Fruit fly (Drosophila melanogaster) whole organism, embryonic: Measurements from ENCODE around the gene CG32344.
A peak's percentile ranks its signal among the peaks of the same experiment; 100 is the strongest.

Source experiments
- Atf3 ChIP-seq: fragments of 200-800 bp; sonication (Bioruptor generic); optimal IDR thresholded peaks from 3 replicates; lab custom pipeline; 2016; ENCODE audit warnings: missing biosample characterization, missing genetic modification characterization
- B-H1 ChIP-seq: fragments of 200-800 bp; sonication (Bioruptor generic); IDR thresholded peaks from 3 replicates; pipeline ENCODE4 v1.3.6; 2022; ENCODE audit warnings: missing biosample characterization, missing genetic modification characterization
- CG10431 ChIP-seq: fragments of 200-800 bp; sonication (Bioruptor generic); optimal IDR thresholded peaks from 3 replicates; lab custom pipeline; 2018; ENCODE audit warnings: missing biosample characterization, mild to moderate bottlenecking, missing genetic modification characterization
- CG10543 ChIP-seq: fragments of 200-800 bp; sonication (Bioruptor generic); optimal IDR thresholded peaks from 3 replicates; lab custom pipeline; 2017; ENCODE audit warnings: missing biosample characterization, mild to moderate bottlenecking, missing genetic modification characterization, moderate library complexity
- CG12769 ChIP-seq: fragments of 200-800 bp; sonication (Bioruptor generic); optimal IDR thresholded peaks from 2 replicates; lab custom pipeline; 2019; ENCODE audit warnings: missing biosample characterization, mild to moderate bottlenecking, missing genetic modification characterization, moderate library complexity
- CG14441 ChIP-seq: fragments of 200-800 bp; sonication (Bioruptor generic); IDR thresholded peaks from 2 replicates; pipeline ENCODE4 v1.3.6; 2022; ENCODE audit warnings: missing biosample characterization, missing genetic modification characterization
- CG18619 ChIP-seq: fragments of 200-800 bp; sonication (Bioruptor generic); optimal IDR thresholded peaks from 3 replicates; lab custom pipeline; 2017; ENCODE audit warnings: missing biosample characterization, mild to moderate bottlenecking, missing genetic modification characterization
- CG2116 ChIP-seq: fragments of 200-800 bp; sonication (Bioruptor generic); optimal IDR thresholded peaks from 3 replicates; lab custom pipeline; 2018; ENCODE audit warnings: missing biosample characterization, mild to moderate bottlenecking, missing genetic modification characterization
- CG2120 ChIP-seq: fragments of 200-800 bp; sonication (Bioruptor generic); optimal IDR thresholded peaks from 3 replicates; lab custom pipeline; 2016; ENCODE audit warnings: missing biosample characterization, missing genetic modification characterization
- CG2678 ChIP-seq: fragments of 200-800 bp; sonication (Bioruptor generic); optimal IDR thresholded peaks from 3 replicates; lab custom pipeline; 2019; ENCODE audit warnings: missing biosample characterization, mild to moderate bottlenecking, missing genetic modification characterization, moderate library complexity
- CG34376 ChIP-seq: fragments of 200-800 bp; sonication (Bioruptor generic); optimal IDR thresholded peaks from 2 replicates; lab custom pipeline; 2018; ENCODE audit warnings: missing biosample characterization, mild to moderate bottlenecking, missing genetic modification characterization
- CG6854 ChIP-seq: fragments of 200-800 bp; sonication (Bioruptor generic); optimal IDR thresholded peaks from 3 replicates; lab custom pipeline; 2017; ENCODE audit warnings: missing biosample characterization, mild to moderate bottlenecking, missing genetic modification characterization
- CG8290 ChIP-seq, 3 experiments: fragments of 200-800 bp; sonication (Bioruptor generic); optimal IDR thresholded peaks; 2 replicates each; lab custom pipeline; 2016 to 2019; ENCODE audit warnings: missing biosample characterization in 3 of 3, missing genetic modification characterization in 3 of 3, mild to moderate bottlenecking in 2 of 3, moderate library complexity in 1 of 3
- CG8924 ChIP-seq: fragments of 200-800 bp; optimal IDR thresholded peaks from 3 replicates; lab custom pipeline; 2019; ENCODE audit warnings: missing biosample characterization, mild to moderate bottlenecking, missing genetic modification characterization, moderate library complexity
- CG9215 ChIP-seq: fragments of 200-800 bp; sonication (Bioruptor generic); IDR thresholded peaks from 2 replicates; pipeline ENCODE4 v1.3.6; 2022; ENCODE audit warnings: missing biosample characterization, missing genetic modification characterization
- CG9727 ChIP-seq: fragments of 200-800 bp; sonication (Bioruptor generic); optimal IDR thresholded peaks from 3 replicates; lab custom pipeline; 2017; ENCODE audit warnings: missing biosample characterization, mild to moderate bottlenecking, missing genetic modification characterization
- D19A ChIP-seq: fragments of 200-800 bp; optimal IDR thresholded peaks from 3 replicates; lab custom pipeline; 2019; ENCODE audit warnings: missing biosample characterization, mild to moderate bottlenecking, missing genetic modification characterization, moderate library complexity
- Dfd ChIP-seq, 2 experiments: fragments of >200 bp; optimal IDR thresholded peaks; 2 replicates each; lab custom pipeline; 2017; ENCODE audit warnings: missing biosample characterization in 2 of 2, missing genetic modification characterization in 2 of 2
- Dip2 ChIP-seq: fragments of 200-800 bp; sonication (Bioruptor generic); IDR thresholded peaks from 2 replicates; pipeline ENCODE4 v1.3.6; 2022; ENCODE audit warnings: missing biosample characterization, missing genetic modification characterization
- Drgx ChIP-seq: fragments of 200-800 bp; sonication (Bioruptor generic); IDR thresholded peaks from 2 replicates; pipeline ENCODE4 v1.3.6; 2022; ENCODE audit warnings: missing biosample characterization, missing genetic modification characterization
- ERR ChIP-seq: fragments of 200-800 bp; sonication (Bioruptor generic); optimal IDR thresholded peaks from 2 replicates; lab custom pipeline; 2016; ENCODE audit warnings: missing biosample characterization, missing genetic modification characterization
- Ets65A ChIP-seq: fragments of 200-800 bp; sonication (Bioruptor generic); peaks from one replicate; lab custom pipeline; 2016; ENCODE audit warnings: missing biosample characterization, missing genetic modification characterization
- HHEX ChIP-seq: fragments of 200-800 bp; sonication (Bioruptor generic); optimal IDR thresholded peaks from 3 replicates; lab custom pipeline; 2017; ENCODE audit warnings: missing biosample characterization, mild to moderate bottlenecking, missing genetic modification characterization, missing genetic modification reagents
- Hand ChIP-seq: fragments of 200-800 bp; sonication (Bioruptor generic); optimal IDR thresholded peaks from 2 replicates; lab custom pipeline; 2017; ENCODE audit warnings: mild to moderate bottlenecking, missing biosample characterization, missing genetic modification reagents, missing genetic modification characterization
- Hmr ChIP-seq: fragments of 200-800 bp; sonication (Bioruptor generic); optimal IDR thresholded peaks from 3 replicates; lab custom pipeline; 2017; ENCODE audit warnings: mild to moderate bottlenecking, missing biosample characterization, missing genetic modification reagents, missing genetic modification characterization
- MBD-R2 ChIP-seq: fragments of 200-800 bp; sonication (Bioruptor generic); IDR thresholded peaks from 2 replicates; pipeline ENCODE4 v1.3.6; 2022; ENCODE audit warnings: missing biosample characterization, missing genetic modification characterization
- Meics ChIP-seq: fragments of 200-800 bp; sonication (Bioruptor generic); optimal IDR thresholded peaks from 2 replicates; lab custom pipeline; 2017; ENCODE audit warnings: missing biosample characterization, mild to moderate bottlenecking, missing genetic modification characterization
- Rfx ChIP-seq: fragments of 200-800 bp; sonication (Bioruptor generic); IDR thresholded peaks from 2 replicates; pipeline ENCODE4 v1.3.6; 2022; ENCODE audit warnings: missing biosample characterization, missing genetic modification characterization
- Sox100B ChIP-seq: fragments of 200-800 bp; sonication (Bioruptor generic); optimal IDR thresholded peaks from 3 replicates; lab custom pipeline; 2018; ENCODE audit warnings: missing biosample characterization, mild to moderate bottlenecking, missing genetic modification characterization
- TFAM ChIP-seq: fragments of 200-800 bp; sonication (Bioruptor generic); optimal IDR thresholded peaks from 2 replicates; lab custom pipeline; 2017; ENCODE audit warnings: missing biosample characterization, missing genetic modification characterization, inconsistent platforms
- ara ChIP-seq: fragments of 200-800 bp; sonication (Bioruptor generic); IDR thresholded peaks from 2 replicates; pipeline ENCODE4 v1.3.6; 2022; ENCODE audit warnings: missing biosample characterization, missing genetic modification characterization
- btn ChIP-seq: fragments of 200-800 bp; sonication (Bioruptor generic); optimal IDR thresholded peaks from 2 replicates; lab custom pipeline; 2016; ENCODE audit warnings: missing biosample characterization, missing genetic modification characterization
- chinmo ChIP-seq: fragments of 200-800 bp; sonication (Bioruptor generic); IDR thresholded peaks from 4 replicates; pipeline ENCODE4 v1.3.6; 2022; ENCODE audit warnings: missing biosample characterization, missing genetic modification characterization; ENCODE audit not compliant: partially characterized antibody
- cwo ChIP-seq: fragments of 200-800 bp; sonication (Bioruptor generic); optimal IDR thresholded peaks from 3 replicates; lab custom pipeline; 2017; ENCODE audit warnings: missing biosample characterization, missing genetic modification characterization, mild to moderate bottlenecking, moderate library complexity, missing genetic modification reagents
- gce ChIP-seq: fragments of 200-800 bp; sonication (Bioruptor generic); IDR thresholded peaks from 3 replicates; pipeline ENCODE4 v1.3.6; 2022; ENCODE audit warnings: missing biosample characterization, missing genetic modification characterization
- grau ChIP-seq: fragments of 200-800 bp; optimal IDR thresholded peaks from 3 replicates; lab custom pipeline; 2019; ENCODE audit warnings: missing biosample characterization, mild to moderate bottlenecking, missing genetic modification characterization, moderate library complexity
- gro ChIP-seq: fragments of 200-800 bp; sonication (Bioruptor generic); optimal IDR thresholded peaks from 2 replicates; lab custom pipeline; 2016; ENCODE audit warnings: missing biosample characterization, missing genetic modification characterization
- kah ChIP-seq: fragments of 200-800 bp; sonication (Bioruptor generic); optimal IDR thresholded peaks from 2 replicates; lab custom pipeline; 2018; ENCODE audit warnings: missing biosample characterization, mild to moderate bottlenecking, missing genetic modification characterization
- knrl ChIP-seq: fragments of 200-800 bp; sonication (Bioruptor generic); IDR thresholded peaks from 3 replicates; pipeline ENCODE4 v1.3.6; 2022; ENCODE audit warnings: missing biosample characterization, missing genetic modification characterization; ENCODE audit not compliant: partially characterized antibody
- lmd ChIP-seq: fragments of 200-800 bp; sonication (Bioruptor generic); IDR thresholded peaks from 2 replicates; pipeline ENCODE4 v1.3.6; 2022; ENCODE audit warnings: missing biosample characterization, missing genetic modification characterization
- mam ChIP-seq: fragments of 200-800 bp; sonication (Bioruptor generic); optimal IDR thresholded peaks from 3 replicates; lab custom pipeline; 2016; ENCODE audit warnings: missing biosample characterization, missing genetic modification characterization
- mld ChIP-seq: fragments of 200-800 bp; sonication (Bioruptor generic); IDR thresholded peaks from 3 replicates; pipeline ENCODE4 v1.3.6; 2022; ENCODE audit warnings: missing biosample characterization, missing genetic modification characterization; ENCODE audit not compliant: partially characterized antibody
- row ChIP-seq: fragments of 200-800 bp; sonication (Bioruptor generic); IDR thresholded peaks from 3 replicates; pipeline ENCODE4 v1.3.6; 2022; ENCODE audit warnings: missing biosample characterization, missing genetic modification characterization
- sens ChIP-seq: fragments of 200-800 bp; sonication (Bioruptor generic); peaks from one replicate; lab custom pipeline; 2016; ENCODE audit warnings: missing biosample characterization, missing genetic modification characterization
- sens-2 ChIP-seq: fragments of 200-800 bp; sonication (Bioruptor generic); IDR thresholded peaks from 2 replicates; pipeline ENCODE4 v1.3.6; 2022; ENCODE audit warnings: missing biosample characterization, missing genetic modification characterization
- slbo ChIP-seq: fragments of 200-800 bp; sonication (Bioruptor generic); IDR thresholded peaks from 2 replicates; pipeline ENCODE4 v1.3.6; 2022; ENCODE audit warnings: missing biosample characterization, missing genetic modification characterization
- tio ChIP-seq: fragments of 200-800 bp; sonication (Bioruptor generic); optimal IDR thresholded peaks from 2 replicates; lab custom pipeline; 2017; ENCODE audit warnings: missing biosample characterization, missing genetic modification characterization, inconsistent platforms
- zfh2 ChIP-seq: fragments of 200-800 bp; sonication (Bioruptor generic); optimal IDR thresholded peaks from 2 replicates; lab custom pipeline; 2016; ENCODE audit warnings: missing biosample characterization, missing genetic modification characterization

Gene CG32344

DNA sequence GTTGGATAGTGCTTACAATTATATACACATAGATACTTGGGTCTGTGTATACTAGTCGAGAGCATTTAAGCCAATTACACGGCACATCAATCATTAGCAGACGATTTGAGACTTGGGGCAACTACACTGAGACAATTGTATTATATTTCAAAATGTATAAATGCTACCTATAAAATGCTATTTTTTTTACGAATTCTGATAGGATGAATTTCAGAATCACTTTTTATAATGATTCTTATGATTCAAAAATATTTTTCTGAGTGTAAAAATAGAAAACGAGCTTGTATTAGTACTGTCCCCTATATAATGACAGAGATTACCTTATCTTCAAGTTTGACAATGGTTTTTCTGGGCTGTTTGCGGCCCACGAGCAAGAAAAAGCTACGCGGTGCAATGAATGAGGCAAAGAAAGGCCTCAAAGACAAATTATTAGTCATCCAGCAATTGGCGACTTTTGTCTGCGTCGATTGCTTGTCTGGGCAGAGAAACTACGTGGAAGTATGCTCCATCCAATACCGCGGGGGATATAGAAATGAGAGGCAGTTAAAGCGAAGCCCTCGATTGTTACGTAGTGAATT lies 26.2 kb upstream of the CG32344 start (continued):
- TF ChIP-seq CG18619 (GFP tag; lab: Kevin White, UChicago) (peak; percentile 47), CG2116 (GFP tag; lab: Kevin White, UChicago) (peak; percentile 1), CG6854 (peak; percentile 0), sens-2 (GFP tag; lab: Robert Waterston, UW) (no peak)
- TF ChIP-seq, all 482 proteins: peak for 273

DNA sequence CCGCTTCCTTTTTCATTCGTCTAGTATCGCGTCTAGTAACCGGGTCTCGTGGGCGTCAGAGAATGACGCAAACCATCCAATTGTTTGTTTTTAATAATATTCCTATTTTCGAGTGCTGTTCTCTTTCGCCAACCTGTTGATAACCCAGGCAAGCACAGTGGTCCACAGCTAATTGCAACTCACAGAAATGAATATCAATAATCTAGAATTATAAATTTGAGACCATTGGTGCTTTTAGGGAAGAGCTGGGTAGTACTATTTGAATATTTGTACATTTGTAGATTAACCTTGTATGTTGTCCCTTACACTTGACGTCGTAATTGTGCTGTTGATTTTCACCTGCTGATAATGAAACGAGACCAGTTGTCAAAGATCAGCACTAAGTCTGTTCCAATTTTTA lies 25.2 kb upstream of the CG32344 start:
- TF ChIP-seq slbo (GFP tag; lab: Robert Waterston, UW) (peak; percentile 35; the same call in 1 of the 2 replicates), Drgx (GFP tag; lab: Robert Waterston, UW) (0 out of 2 replicates have a peak, but pooled peaks have one; percentile 12), Sox100B (GFP tag; lab: Kevin White, UChicago) (no peak), Meics (GFP tag; lab: Kevin White, UChicago) (peak; percentile 1), CG34376 (peak; percentile 72), Atf3 (no peak), D19A (tag; lab: Kevin White, UChicago) (no peak), grau (tag; lab: Kevin White, UChicago) (peak; percentile 45), kah (GFP tag; lab: Kevin White, UChicago) (peak; percentile 56), cwo (GFP tag; lab: Kevin White, UChicago) (peak; percentile 12), mld (GFP tag; lab: Robert Waterston, UW) (no peak), CG2678 (tag; lab: Kevin White, UChicago) (no peak), Dip2 (GFP tag; lab: Robert Waterston, UW) (no peak), CG14441 (no peak), Dfd (GFP tag; optimal IDR thresholded peaks at IDR 0.05; lab: Kevin White, UChicago) (no peak), HHEX (peak; percentile 14), knrl (GFP tag; lab: Robert Waterston, UW) (no peak), Ets65A (no peak), TFAM (no peak), CG9215 (GFP tag; lab: Robert Waterston, UW) (no peak), Hmr (GFP tag; lab: Kevin White, UChicago) (no peak), Hand (no peak), CG2120 (GFP tag; lab: Kevin White, UChicago) (peak; percentile 16), lmd (0 out of 2 replicates have a peak, but pooled peaks have one; percentile 6), chinmo (GFP tag; lab: Robert Waterston, UW) (0 out of 4 replicates have a peak, but pooled peaks have one; percentile 9), CG8924 (tag; lab: Kevin White, UChicago) (no peak), row (peak; percentile 49; the same call in 2 of the 3 replicates), mam (GFP tag; lab: Kevin White, UChicago) (peak; percentile 15), tio (GFP tag; lab: Kevin White, UChicago) (no peak), MBD-R2 (GFP tag; lab: Robert Waterston, UW) (0 out of 2 replicates have a peak, but pooled peaks have one; percentile 14), gce (GFP tag; lab: Robert Waterston, UW) (no peak), B-H1 (GFP tag; lab: Robert Waterston, UW) (no peak), ara (GFP tag; lab: Robert Waterston, UW) (no peak), btn (GFP tag; lab: Kevin White, UChicago) (no peak), CG9727 (GFP tag; lab: Kevin White, UChicago) (no peak), CG10431 (GFP tag; lab: Kevin White, UChicago) (no peak), CG8290 (GFP tag; optimal IDR thresholded peaks at IDR 0.05; lab: Kevin White, UChicago) (no peak), CG8290 (tag; optimal IDR thresholded peaks at IDR 0.05; lab: Kevin White, UChicago) (peak in 1 of 2 experiments; percentile 25), ERR (GFP tag; lab: Kevin White, UChicago) (peak; percentile 39), sens (GFP tag; lab: Kevin White, UChicago) (peak; percentile 84), gro (GFP tag; lab: Kevin White, UChicago) (no peak), CG12769 (tag; lab: Kevin White, UChicago) (peak; percentile 26), CG10543 (GFP tag; lab: Kevin White, UChicago) (peak; percentile 58), Rfx (GFP tag; lab: Robert Waterston, UW) (peak; percentile 24; the same call in 1 of the 2 replicates), zfh2 (no peak)
